Worm (Caenorhabditis elegans) whole organism, L4 larva: ENCODE results near the gene Y71H2AM.25.
"Not testable (repeated sequence)": the region's sequence is repeated elsewhere in the genome, so short reads cannot be mapped to it uniquely, and the experiment has no call there.

Experiments used
- F26F4.8 ChIP-seq: fragments of 200-800 bp; sonication (Bioruptor generic); conservative IDR thresholded peaks from 2 replicates; pipeline ENCODE4 v1.3.6; 2022; ENCODE audit warnings: missing genetic modification characterization, missing compliant biosample characterization
- F44E2.7 ChIP-seq: fragments of 200-800 bp; sonication (Bioruptor generic); IDR thresholded peaks from 2 replicates; pipeline ENCODE4 v2.1.2; 2022; ENCODE audit warnings: missing genetic modification characterization, missing compliant biosample characterization
- ZK337.2 ChIP-seq: fragments of 200-800 bp; sonication (Bioruptor generic); IDR thresholded peaks from 2 replicates; pipeline ENCODE4 v1.3.6; 2022; ENCODE audit warnings: missing genetic modification reagents, missing genetic modification characterization, missing compliant biosample characterization
- ZK546.5 ChIP-seq, 2 experiments: sonication (generic microtip); optimal IDR thresholded peaks; 2 replicates each; lab custom pipeline; 2017; ENCODE audit warnings: missing biosample characterization in 2 of 2, missing genetic modification characterization in 2 of 2
- aha-1 ChIP-seq: fragments of 150-350 bp; peaks from one replicate; lab custom pipeline; 2014; ENCODE audit warnings: missing biosample characterization, missing genetic modification characterization
- ceh-20 ChIP-seq: fragments of 200-800 bp; sonication (Bioruptor generic); IDR thresholded peaks from 2 replicates; pipeline ENCODE4 v1.3.6; 2022; ENCODE audit warnings: missing genetic modification reagents, missing genetic modification characterization, missing compliant biosample characterization
- ceh-28 ChIP-seq: fragments of 150-350 bp; optimal IDR thresholded peaks from 2 replicates; lab custom pipeline; 2014; ENCODE audit warnings: missing biosample characterization, missing genetic modification reagents, missing genetic modification characterization
- ceh-32 ChIP-seq: sonication (generic microtip); optimal IDR thresholded peaks from 2 replicates; lab custom pipeline; 2016; ENCODE audit warnings: mild to moderate bottlenecking, missing genetic modification characterization, missing compliant biosample characterization; ENCODE audit not compliant: poor library complexity
- daf-16 ChIP-seq, 3 experiments: sonication (generic microtip); optimal IDR thresholded peaks; 2 replicates each; lab custom pipeline; 2016 to 2017; ENCODE audit warnings: missing genetic modification characterization in 3 of 3, missing genetic modification reagents in 3 of 3, mild to moderate bottlenecking in 2 of 3, missing compliant biosample characterization in 2 of 3, missing biosample characterization in 1 of 3, moderate library complexity in 1 of 3
- dmd-6 ChIP-seq: fragments of 200-800 bp; sonication (Bioruptor generic); IDR thresholded peaks from 2 replicates; pipeline ENCODE4 v1.3.6; 2022; ENCODE audit warnings: missing genetic modification reagents, missing genetic modification characterization, missing compliant biosample characterization
- dmd-9 ChIP-seq: fragments of 200-800 bp; sonication (Bioruptor generic); IDR thresholded peaks from 2 replicates; pipeline ENCODE4 v1.3.6; 2022; ENCODE audit warnings: missing genetic modification reagents, missing genetic modification characterization, missing compliant biosample characterization
- fos-1 ChIP-seq: fragments of 150-350 bp; optimal IDR thresholded peaks from 2 replicates; lab custom pipeline; 2014; ENCODE audit warnings: missing biosample characterization, missing genetic modification characterization
- hif-1 ChIP-seq, 2 experiments: sonication (generic microtip); optimal IDR thresholded peaks; 2 replicates each; lab custom pipeline; 2016 to 2017; ENCODE audit warnings: missing compliant biosample characterization in 2 of 2, missing genetic modification characterization in 2 of 2, missing genetic modification reagents in 2 of 2, missing genotype in 2 of 2, mild to moderate bottlenecking in 1 of 2
- hlh-11 ChIP-seq: fragments of 200-800 bp; sonication (Bioruptor generic); optimal IDR thresholded peaks from 2 replicates; lab custom pipeline; 2018; ENCODE audit warnings: mild to moderate bottlenecking, missing genetic modification characterization, missing compliant biosample characterization
- jun-1 ChIP-seq: fragments of 150-350 bp; optimal IDR thresholded peaks from 2 replicates; lab custom pipeline; 2014; ENCODE audit warnings: missing biosample characterization, missing genetic modification reagents, missing genetic modification characterization
- lsy-2 ChIP-seq, 2 experiments: fragments of 150-350 bp in 1 of 2; sonication (generic microtip) in 1 of 2; optimal IDR thresholded peaks; 2 replicates each; lab custom pipeline; 2014 to 2017; ENCODE audit warnings: missing biosample characterization in 2 of 2, missing genetic modification characterization in 2 of 2
- madf-9 ChIP-seq: fragments of 200-800 bp; sonication (Bioruptor generic); conservative IDR thresholded peaks from 2 replicates; pipeline ENCODE4 v1.3.6; 2022; ENCODE audit warnings: missing genetic modification reagents, missing genetic modification characterization, missing compliant biosample characterization
- mep-1 ChIP-seq: fragments of 150-350 bp; sonication (generic microtip); optimal IDR thresholded peaks from 3 replicates; lab custom pipeline; 2014; ENCODE audit warnings: missing biosample characterization, missing genetic modification characterization
- nhr-102 ChIP-seq: sonication (generic microtip); optimal IDR thresholded peaks from 2 replicates; lab custom pipeline; 2016; ENCODE audit warnings: mild to moderate bottlenecking, missing genetic modification characterization, moderate library complexity, missing compliant biosample characterization
- nhr-11 ChIP-seq: fragments of 150-350 bp; optimal IDR thresholded peaks from 2 replicates; lab custom pipeline; 2014; ENCODE audit warnings: missing biosample characterization, missing genetic modification characterization
- nhr-28 ChIP-seq: fragments of 150-350 bp; optimal IDR thresholded peaks from 2 replicates; lab custom pipeline; 2014; ENCODE audit warnings: missing biosample characterization, missing genetic modification characterization
- nhr-76 ChIP-seq: fragments of 150-350 bp; optimal IDR thresholded peaks from 2 replicates; lab custom pipeline; 2014; ENCODE audit warnings: missing biosample characterization, missing genetic modification characterization
- pha-4 ChIP-seq, 2 experiments: fragments of 150-350 bp in 1 of 2; fragments of 200-800 bp in 1 of 2; sonication (Bioruptor generic) in 1 of 2; IDR thresholded peaks in 1 of 2; optimal IDR thresholded peaks in 1 of 2; 2 replicates each; pipeline versions ENCODE4 v1.3.6 to Lab custom; 2014 to 2022; ENCODE audit warnings: missing genetic modification characterization in 2 of 2, missing genetic modification reagents in 2 of 2, missing biosample characterization in 1 of 2, missing compliant biosample characterization in 1 of 2
- php-3 ChIP-seq: fragments of 200-800 bp; sonication (Bioruptor generic); IDR thresholded peaks from 2 replicates; pipeline ENCODE4 v1.3.6; 2022; ENCODE audit warnings: missing genetic modification reagents, missing genetic modification characterization, missing compliant biosample characterization
- pqm-1 ChIP-seq: sonication (generic microtip); optimal IDR thresholded peaks from 2 replicates; lab custom pipeline; 2017; ENCODE audit warnings: missing biosample characterization, missing genetic modification characterization
- sdz-12 ChIP-seq: fragments of 200-800 bp; sonication (Bioruptor generic); optimal IDR thresholded peaks from 2 replicates; lab custom pipeline; 2018; ENCODE audit warnings: mild to moderate bottlenecking, missing genetic modification characterization, missing compliant biosample characterization
- unc-39 ChIP-seq: sonication (generic microtip); optimal IDR thresholded peaks from 2 replicates; lab custom pipeline; 2017; ENCODE audit warnings: missing biosample characterization, missing genetic modification characterization
- unc-62 ChIP-seq, 3 experiments: fragments of 150-350 bp in 1 of 3; sonication (generic microtip); optimal IDR thresholded peaks in 2 of 3; peaks in 1 of 3; 1 replicate in 1 of 3; 2 replicates in 2 of 3; lab custom pipeline; 2014 to 2017; ENCODE audit warnings: missing biosample characterization in 3 of 3, missing genetic modification characterization in 3 of 3, missing genetic modification reagents in 3 of 3, missing genotype in 1 of 3

Y71H2AM.25 gene

DNA sequence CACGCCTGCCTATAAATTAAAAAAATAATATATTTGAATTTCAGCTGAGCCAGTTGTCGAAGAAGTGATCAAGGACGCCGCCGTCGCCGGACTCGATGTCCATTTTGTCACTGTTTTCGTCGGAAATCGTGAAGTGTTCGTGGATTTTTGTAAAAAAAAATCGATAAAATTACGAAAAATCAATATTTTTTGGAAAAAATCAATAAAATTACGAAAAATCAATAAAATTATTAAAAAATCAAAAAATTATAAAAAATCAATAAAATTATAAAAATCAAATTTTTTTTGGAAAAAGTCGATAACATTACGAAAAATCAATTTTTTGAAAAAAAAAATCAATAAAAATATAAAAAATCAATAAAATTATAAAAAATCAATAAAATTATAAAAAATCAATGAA, 32.7 kb downstream of the Y71H2AM.25 start:
- TF ChIP-seq ceh-28 (peak; percentile 82), ceh-32 (tag; lab: Kevin White, UChicago) (no peak)

DNA sequence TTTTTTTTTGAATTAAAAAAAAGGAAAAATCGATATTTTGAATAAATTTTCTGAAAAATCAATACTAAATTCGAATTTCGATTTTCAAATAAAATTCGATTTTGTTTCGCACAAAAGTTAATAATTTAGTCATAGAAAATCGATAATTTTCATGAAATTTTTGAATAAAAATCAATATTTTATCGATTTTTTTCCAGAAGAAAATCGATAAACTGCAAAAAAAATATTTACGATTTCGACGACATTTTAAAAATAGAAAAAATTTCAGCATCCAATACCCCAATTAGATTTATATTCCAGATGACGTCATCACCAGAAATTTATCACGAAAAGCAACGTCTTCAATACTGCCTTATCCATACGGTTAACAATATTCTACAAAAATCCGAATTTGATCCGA, 34.1 kb downstream of the Y71H2AM.25 start, which contains the start of gene josd-1:
Gene josd-1 (plus strand): TSS at position 301 of the 400 bp plus-strand sequence.
- TF ChIP-seq jun-1 (tag; lab: Kevin White, UChicago) (no peak), dmd-9 (GFP tag; lab: Robert Waterston, UW) (no peak), hif-1 (tag; optimal IDR thresholded peaks at IDR 0.05; lab: Kevin White, UChicago) (no peak), nhr-102 (tag; lab: Kevin White, UChicago) (no peak), madf-9 (GFP tag; lab: Robert Waterston, UW) (no peak), aha-1 (no peak), nhr-11 (tag; lab: Kevin White, UChicago) (no peak), ZK337.2 (GFP tag; lab: Robert Waterston, UW) (no peak), F26F4.8 (GFP tag; lab: Robert Waterston, UW) (no peak), sdz-12 (GFP tag; lab: Kevin White, UChicago) (no peak)

DNA sequence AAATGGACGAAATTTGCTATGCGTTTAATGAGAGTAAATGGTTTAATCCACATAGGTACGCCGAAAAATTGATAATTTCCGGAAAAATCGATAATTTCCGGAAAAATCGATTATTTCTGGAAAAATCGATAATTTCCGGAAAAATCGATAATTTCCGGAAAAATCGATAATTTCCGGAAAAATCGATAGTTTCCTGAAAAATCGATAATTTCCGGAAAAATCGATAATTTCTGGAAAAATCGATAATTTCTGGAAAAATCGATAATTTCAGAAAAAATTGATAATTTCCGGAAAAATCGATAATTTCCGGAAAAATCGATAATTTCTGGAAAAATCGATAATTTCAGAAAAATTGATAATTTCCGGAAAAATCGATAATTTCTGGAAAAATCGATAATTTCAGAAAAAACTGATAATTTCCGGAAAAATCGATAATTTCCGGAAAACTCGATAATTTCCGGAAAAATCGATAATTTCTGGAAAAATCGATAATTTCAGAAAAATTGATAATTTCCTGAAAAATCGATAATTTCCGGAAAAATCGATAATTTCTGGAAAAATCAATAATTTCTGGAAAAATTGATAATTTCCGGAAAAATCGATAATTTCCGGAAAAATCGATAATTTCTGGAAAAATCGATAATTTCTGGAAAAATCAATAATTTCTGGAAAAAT, 34.6 kb downstream of the Y71H2AM.25 start:
- TF ChIP-seq F44E2.7 (GFP tag; lab: Robert Waterston, UW) (peak; percentile 39; the same call in 1 of the 2 replicates), ceh-28 (peak; percentile 81)

DNA sequence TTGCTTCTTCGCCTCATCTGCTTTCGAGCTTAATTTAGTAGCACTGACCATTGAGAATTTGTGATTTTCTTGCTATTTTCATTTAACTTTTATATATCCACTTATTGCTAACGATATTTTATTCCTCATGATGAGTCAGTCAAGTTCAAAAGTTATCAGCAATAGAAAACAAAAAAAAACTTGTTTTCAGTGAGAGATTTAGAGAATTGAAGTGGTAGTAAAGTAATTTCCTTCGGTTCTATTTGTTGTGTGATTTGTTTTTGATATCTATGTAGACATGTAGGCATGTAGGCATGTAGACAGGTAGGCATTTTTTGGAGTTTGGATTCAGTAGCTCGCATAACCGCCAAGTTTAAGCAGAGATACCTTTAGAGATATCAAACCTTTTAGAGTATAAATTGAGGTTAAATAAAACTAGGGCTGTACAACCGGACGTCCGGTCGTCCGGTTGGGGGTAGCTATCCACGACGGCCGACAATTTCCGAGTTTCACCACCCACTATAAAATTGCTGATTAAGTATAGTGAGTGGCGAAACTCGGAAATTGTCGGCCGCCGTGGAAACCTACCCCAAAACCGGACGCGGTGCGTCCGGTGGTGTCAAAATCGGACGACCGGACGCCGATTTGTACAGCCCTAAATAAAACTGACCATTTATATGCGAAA, 38.7 kb downstream of the Y71H2AM.25 start, which contains the start of gene Y71H2AR.2:
Gene Y71H2AR.2 (minus strand): TSS at position 51 of the 664 bp plus-strand sequence.
- TF ChIP-seq aha-1 (peak; percentile 91), nhr-76 (tag; lab: Kevin White, UChicago) (no peak)
- TF ChIP-seq, all 104 proteins: peak for 1

DNA sequence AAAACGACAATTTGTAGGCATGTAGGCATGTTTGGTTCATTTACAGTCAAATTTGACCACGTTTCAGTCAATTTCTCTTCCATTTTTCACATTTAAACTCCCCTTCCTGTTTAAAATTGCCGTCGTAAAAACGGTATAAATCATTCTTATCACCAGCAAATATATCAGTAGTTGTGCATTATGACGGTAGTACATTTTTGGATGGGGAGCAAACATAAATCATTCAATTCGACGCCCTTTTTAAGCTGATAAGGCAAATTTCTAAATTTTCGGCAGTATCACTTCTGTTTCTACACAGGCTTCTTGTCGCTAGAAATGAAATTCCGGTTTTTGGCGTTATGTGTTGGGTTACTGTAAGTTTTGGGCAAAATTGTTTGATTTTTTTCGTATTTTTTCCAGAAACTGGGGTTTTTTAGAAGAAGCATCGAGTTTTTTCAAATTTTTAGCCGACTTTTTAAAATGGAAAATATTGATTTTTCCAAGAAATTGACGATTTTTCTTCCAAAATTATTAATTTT, 39.6 kb downstream of the Y71H2AM.25 start, which contains the start of gene H34I24.2:
Gene H34I24.2 (plus strand): TSS at position 189 of the 518 bp plus-strand sequence.
- TF ChIP-seq nhr-28: peak; percentile 21
- TF ChIP-seq F44E2.7 (GFP tag; lab: Robert Waterston, UW): no peak
- TF ChIP-seq daf-16 (GFP tag; optimal IDR thresholded peaks at IDR 0.05; lab: Kevin White, UChicago): no peak
- no peak for TF ChIP-seq daf-16 (tag; optimal IDR thresholded peaks at IDR 0.05; lab: Kevin White, UChicago)
- no peak for TF ChIP-seq fos-1
- no peak for TF ChIP-seq mep-1
- TF ChIP-seq hlh-11 (tag; lab: Kevin White, UChicago): peak; percentile 5
- peak; percentile 92 for TF ChIP-seq pqm-1 (tag; lab: Kevin White, UChicago)
- no peak for TF ChIP-seq lsy-2 (tag; optimal IDR thresholded peaks at IDR 0.05; lab: Kevin White, UChicago)
- TF ChIP-seq pha-4 (GFP tag; IDR thresholded peaks at IDR 0.05; lab: Robert Waterston, UW): no peak
- TF ChIP-seq pha-4 (tag; optimal IDR thresholded peaks at IDR 0.05; lab: Kevin White, UChicago): no peak
- peak; percentile 63 for TF ChIP-seq aha-1
- TF ChIP-seq dmd-9 (GFP tag; lab: Robert Waterston, UW): no peak
- TF ChIP-seq unc-62 (GFP tag; optimal IDR thresholded peaks at IDR 0.05 in 1 of 2; lab: Kevin White, UChicago): peak in 1 of 2 experiments; percentile 66
- TF ChIP-seq unc-62 (tag; optimal IDR thresholded peaks at IDR 0.05; lab: Kevin White, UChicago): no peak
- 0 out of 2 replicates have a peak, but pooled peaks have one; percentile 14 for TF ChIP-seq php-3 (GFP tag; lab: Robert Waterston, UW)
- TF ChIP-seq ceh-32 (tag; lab: Kevin White, UChicago): no peak
- TF ChIP-seq ceh-20: peak; percentile 46; the same call in 1 of the 2 replicates
- TF ChIP-seq, all 104 proteins: peak for 7

DNA sequence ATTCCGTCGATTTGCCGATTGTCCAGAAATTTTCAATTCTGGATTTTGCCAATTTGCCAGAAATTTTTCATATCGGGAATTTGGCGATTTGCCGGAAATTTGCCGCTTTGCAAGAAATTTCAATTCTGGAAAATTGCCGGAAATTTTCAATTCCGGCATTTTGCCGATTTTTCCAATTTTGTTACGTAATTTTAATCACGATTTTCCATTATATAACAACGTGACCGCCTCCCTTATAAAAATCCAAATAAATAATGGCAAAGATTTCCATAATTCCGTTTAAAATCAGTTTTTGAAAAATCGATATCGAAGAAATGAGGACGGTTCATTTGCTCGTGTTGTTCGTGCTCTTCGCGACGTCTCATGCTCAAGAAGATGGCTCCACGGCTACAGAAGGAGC, 44.5 kb downstream of the Y71H2AM.25 start, which contains the start of gene H34I24.1:
Gene H34I24.1 (plus strand): TSS at position 301 of the 400 bp plus-strand sequence.
- TF ChIP-seq unc-39; ZK546.5 (tag; optimal IDR thresholded peaks at IDR 0.05; lab: Kevin White, UChicago); dmd-6 (GFP tag; lab: Robert Waterston, UW): not testable (repeated sequence)
- TF ChIP-seq, all 104 proteins: peak for 0; not testable (repeated sequence) for 104
